Fruit fly (Drosophila melanogaster): ENCODE results near the gene CG13928.

DNA sequence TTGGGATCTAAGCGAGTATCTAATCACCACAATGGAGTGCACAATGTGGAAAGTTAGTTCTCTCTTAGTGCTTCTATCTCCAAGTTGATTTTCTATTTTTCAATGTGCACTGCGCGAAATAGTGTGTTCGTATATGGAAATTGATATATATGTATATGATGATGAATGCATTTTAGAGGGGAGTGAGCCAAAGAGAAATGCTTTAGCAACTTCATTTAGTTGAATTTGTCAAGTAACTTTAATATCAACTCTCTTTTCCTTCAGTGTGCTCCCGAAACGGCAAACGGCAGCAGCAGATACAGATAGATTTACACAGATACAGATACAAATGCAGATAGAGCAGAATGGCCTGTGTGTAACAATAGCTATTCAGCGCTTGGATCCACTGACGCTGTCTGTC is 44.2 kb downstream of the CG13928 start:
- TF ChIP-seq CG7045 (GFP tag; optimal IDR thresholded peaks at IDR 0.05) = no peak
- TF ChIP-seq bab1 (GFP tag; optimal IDR thresholded peaks at IDR 0.05) = no peak
- TF ChIP-seq CG14711 (tag; optimal IDR thresholded peaks at IDR 0.05) = no peak
- peak; percentile 35 for TF ChIP-seq CG33017 (tag; optimal IDR thresholded peaks at IDR 0.05)
- no peak for TF ChIP-seq pad (GFP tag; optimal IDR thresholded peaks at IDR 0.05)

All from whole organism, adult.